Worm (Caenorhabditis elegans): Measurements from ENCODE around the gene R11E3.1.
A peak's percentile ranks its signal among the peaks of the same experiment; 100 is the strongest.

Gene R11E3.1

ce11 chrIV:4749728-4750278 lies 39.7 kb upstream of the R11E3.1 start, which contains the start of the genes rpl-20 and Y17G9B.5 (continued):
- peak; percentile 94 for TF ChIP-seq egl-27 (tag; optimal IDR thresholded peaks at IDR 0.05)
- TF ChIP-seq ztf-11 (tag; optimal IDR thresholded peaks at IDR 0.05): peak; percentile 64
- peak; percentile 100 for TF ChIP-seq pha-4 (tag; optimal IDR thresholded peaks at IDR 0.05)
- TF ChIP-seq ceh-9 (tag; optimal IDR thresholded peaks at IDR 0.05): no peak
- peak; percentile 98 for TF ChIP-seq ceh-82 (tag; optimal IDR thresholded peaks at IDR 0.05)
- TF ChIP-seq nfya-1 (tag; optimal IDR thresholded peaks at IDR 0.05; ENCODE audit: insufficient read depth): peak; percentile 100
- no peak for TF ChIP-seq nhr-12 (tag; optimal IDR thresholded peaks at IDR 0.05)
- peak; percentile 97 for TF ChIP-seq unc-62 (GFP tag; optimal IDR thresholded peaks at IDR 0.05)
- peak; percentile 98 for TF ChIP-seq tbx-2 (tag; optimal IDR thresholded peaks at IDR 0.05)
- peak; percentile 100 for TF ChIP-seq pqm-1 (tag; optimal IDR thresholded peaks at IDR 0.05)
- TF ChIP-seq egl-5 (tag; optimal IDR thresholded peaks at IDR 0.05): peak; percentile 98
- peak; percentile 83 for TF ChIP-seq fkh-2 (tag; optimal IDR thresholded peaks at IDR 0.05)
- TF ChIP-seq elt-2 (tag; optimal IDR thresholded peaks at IDR 0.05): peak; percentile 98
- no peak for TF ChIP-seq mml-1 (tag; optimal IDR thresholded peaks at IDR 0.05)
- peak; percentile 100 for TF ChIP-seq lin-15B (tag; optimal IDR thresholded peaks at IDR 0.05)
- TF ChIP-seq nhr-11 (tag; optimal IDR thresholded peaks at IDR 0.05): peak; percentile 98
- peak; percentile 99 for TF ChIP-seq jun-1 (tag; optimal IDR thresholded peaks at IDR 0.05)
- peak; percentile 94 for TF ChIP-seq fos-1 (tag; optimal IDR thresholded peaks at IDR 0.05)
- TF ChIP-seq unc-39 (tag; optimal IDR thresholded peaks at IDR 0.05): peak; percentile 42
- peak; percentile 100 for TF ChIP-seq R02D3.7 (tag; optimal IDR thresholded peaks at IDR 0.05)
- TF ChIP-seq nhr-28 (tag; optimal IDR thresholded peaks at IDR 0.05): peak; percentile 98

ce11 chrIV:4751814-4752213 lies 37.7 kb upstream of the R11E3.1 start, which contains the start of gene Y17G9B.4:
Gene Y17G9B.4 (plus strand): TSS chrIV:4752119.
- TF ChIP-seq egl-27 (tag; optimal IDR thresholded peaks at IDR 0.05): no peak
- TF ChIP-seq aly-2 (tag; optimal IDR thresholded peaks at IDR 0.05): no peak
- no peak for TF ChIP-seq elt-2 (tag; optimal IDR thresholded peaks at IDR 0.05)
- no peak for TF ChIP-seq nhr-43 (tag; optimal IDR thresholded peaks at IDR 0.05; ENCODE audit: poor library complexity, severe bottlenecking)
- TF ChIP-seq ceh-16 (tag; optimal IDR thresholded peaks at IDR 0.05): no peak
- TF ChIP-seq nhr-28 (tag; optimal IDR thresholded peaks at IDR 0.05): no peak
- no peak for TF ChIP-seq eor-1 (tag; optimal IDR thresholded peaks at IDR 0.05)
- TF ChIP-seq elt-1 (tag; optimal IDR thresholded peaks at IDR 0.05): no peak
- no peak for TF ChIP-seq egl-5 (tag; optimal IDR thresholded peaks at IDR 0.05)
- TF ChIP-seq lin-15B (tag; optimal IDR thresholded peaks at IDR 0.05): no peak
- no peak for TF ChIP-seq nhr-67 (tag; optimal IDR thresholded peaks at IDR 0.05)
- TF ChIP-seq tbx-2 (tag; optimal IDR thresholded peaks at IDR 0.05): no peak
- no peak for TF ChIP-seq nfya-1 (tag; optimal IDR thresholded peaks at IDR 0.05; ENCODE audit: insufficient read depth)
- TF ChIP-seq R02D3.7 (tag; optimal IDR thresholded peaks at IDR 0.05): no peak

ce11 chrIV:4755929-4756655 lies 33.5 kb upstream of the R11E3.1 start, which contains the start of the genes fbxb-77 and Y17G9B.11:
Gene fbxb-77 (minus strand): TSS chrIV:4756157.
Gene Y17G9B.11 (plus strand): TSS chrIV:4756605.
- TF ChIP-seq fkh-10 (GFP tag; optimal IDR thresholded peaks at IDR 0.05) (no peak), mml-1 (tag; optimal IDR thresholded peaks at IDR 0.05) (no peak), nhr-23 (tag; optimal IDR thresholded peaks at IDR 0.05) (no peak), elt-2 (tag; optimal IDR thresholded peaks at IDR 0.05) (no peak), fkh-2 (tag; optimal IDR thresholded peaks at IDR 0.05) (no peak), ceh-16 (tag; optimal IDR thresholded peaks at IDR 0.05) (no peak), ceh-82 (tag; optimal IDR thresholded peaks at IDR 0.05) (no peak), daf-12 (tag; optimal IDR thresholded peaks at IDR 0.05) (no peak), sea-2 (GFP tag; optimal IDR thresholded peaks at IDR 0.05) (no peak), egl-5 (tag; optimal IDR thresholded peaks at IDR 0.05) (no peak), nhr-12 (tag; optimal IDR thresholded peaks at IDR 0.05) (no peak)

- TF ChIP-seq ZK546.5 (tag; optimal IDR thresholded peaks at IDR 0.05): no peak
- TF ChIP-seq fos-1 (tag; optimal IDR thresholded peaks at IDR 0.05): no peak
- TF ChIP-seq mdl-1 (tag; optimal IDR thresholded peaks at IDR 0.05): no peak
- TF ChIP-seq nhr-237 (tag; optimal IDR thresholded peaks at IDR 0.05): no peak
- TF ChIP-seq fkh-2 (tag; optimal IDR thresholded peaks at IDR 0.05): no peak
- no peak for TF ChIP-seq snpc-4 (tag; optimal IDR thresholded peaks at IDR 0.05)
Measured at ce11 chrIV:4758659-4759058, 30.9 kb upstream of the R11E3.1 start, which contains the start of gene Y17G9B.8. Gene Y17G9B.8 (minus strand): TSS chrIV:4758840.

Measured in whole organism, L3 larva.